Fruit fly (Drosophila melanogaster) whole organism, embryonic: Measurements from ENCODE around the gene numb.
A peak's percentile ranks its signal among the peaks of the same experiment; 100 is the strongest.

Experiments
- CG15011 ChIP-seq: fragments of 200-800 bp; sonication (Bioruptor generic); optimal IDR thresholded peaks from 3 replicates; lab custom pipeline; 2018; ENCODE audit warnings: missing biosample characterization, mild to moderate bottlenecking, missing genetic modification characterization
- CG17829 ChIP-seq: fragments of 200-800 bp; optimal IDR thresholded peaks from 2 replicates; lab custom pipeline; 2019; ENCODE audit warnings: missing biosample characterization, mild to moderate bottlenecking, missing genetic modification characterization, moderate library complexity
- ERR ChIP-seq: fragments of 200-800 bp; sonication (Bioruptor generic); optimal IDR thresholded peaks from 2 replicates; lab custom pipeline; 2016; ENCODE audit warnings: missing biosample characterization, missing genetic modification characterization
- Ssrp ChIP-seq: fragments of 200-800 bp; sonication (Bioruptor generic); optimal IDR thresholded peaks from 2 replicates; lab custom pipeline; 2018; ENCODE audit warnings: missing biosample characterization, mild to moderate bottlenecking, missing genetic modification characterization, moderate library complexity
- aop ChIP-seq: fragments of 200-800 bp; sonication (Bioruptor generic); IDR thresholded peaks from 2 replicates; pipeline ENCODE4 v1.3.6; 2022; ENCODE audit warnings: missing biosample characterization, missing genetic modification characterization
- bsh ChIP-seq, 2 experiments: fragments of 200-800 bp; sonication (Bioruptor generic); optimal IDR thresholded peaks; 2 replicates each; lab custom pipeline; 2017 to 2018; ENCODE audit warnings: mild to moderate bottlenecking in 2 of 2, missing biosample characterization in 2 of 2, missing genetic modification characterization in 2 of 2, moderate library complexity in 1 of 2
- hbn ChIP-seq: fragments of 200-800 bp; sonication (Bioruptor generic); IDR thresholded peaks from 2 replicates; pipeline ENCODE4 v1.3.6; 2022; ENCODE audit warnings: missing biosample characterization, missing genetic modification characterization; ENCODE audit not compliant: partially characterized antibody
- run ChIP-seq: fragments of 200-800 bp; sonication (Bioruptor generic); optimal IDR thresholded peaks from 3 replicates; lab custom pipeline; 2018; ENCODE audit warnings: missing biosample characterization, mild to moderate bottlenecking, missing genetic modification characterization
- sens ChIP-seq: fragments of 200-800 bp; sonication (Bioruptor generic); peaks from one replicate; lab custom pipeline; 2016; ENCODE audit warnings: missing biosample characterization, missing genetic modification characterization

DNA sequence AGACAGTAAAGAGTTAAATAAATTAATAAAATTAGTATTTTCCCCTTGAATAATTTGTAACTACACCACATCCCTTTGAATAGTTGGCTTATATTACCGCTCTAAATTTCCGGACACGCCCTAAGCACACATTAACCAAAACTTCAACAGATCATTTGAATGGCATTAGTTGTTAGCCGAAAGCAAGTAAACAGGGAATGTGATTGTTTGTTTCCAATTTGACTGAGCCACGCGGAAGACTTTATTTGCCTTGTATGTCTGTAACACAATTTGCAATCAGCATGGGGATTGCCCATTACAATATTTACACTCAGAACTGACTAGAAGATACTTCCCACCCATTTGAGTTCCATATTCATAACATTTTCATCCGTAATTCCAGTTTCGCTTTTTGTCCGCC lies 72.4 kb downstream of the numb start:
- TF ChIP-seq CG15011 (GFP tag; lab: Kevin White, UChicago) (peak; percentile 46), sens (GFP tag; lab: Kevin White, UChicago) (peak; percentile 73), ERR (GFP tag; lab: Kevin White, UChicago) (no peak), CG17829 (no peak), Ssrp (no peak), bsh (GFP tag; optimal IDR thresholded peaks at IDR 0.05; lab: Kevin White, UChicago) (no peak), hbn (no peak), aop (no peak), run (tag; lab: Kevin White, UChicago) (no peak)
